Fruit fly (Drosophila melanogaster) whole organism, embryonic: ENCODE data around the gene MTF-1.

Experiments used
- Aef1 ChIP-seq: fragments of 200-800 bp; sonication (Bioruptor generic); IDR thresholded peaks from 3 replicates; pipeline ENCODE4 v1.3.6; 2022; ENCODE audit warnings: missing biosample characterization, missing genetic modification characterization
- CG11085 ChIP-seq: fragments of 200-800 bp; sonication (Bioruptor generic); IDR thresholded peaks from 2 replicates; pipeline ENCODE4 v1.3.6; 2022; ENCODE audit warnings: missing biosample characterization, missing genetic modification characterization
- CG11247 ChIP-seq: fragments of 200-800 bp; sonication (Bioruptor generic); IDR thresholded peaks from 2 replicates; pipeline ENCODE4 v1.3.6; 2022; ENCODE audit warnings: missing biosample characterization, missing genetic modification characterization
- CG11695 ChIP-seq: fragments of 200-800 bp; sonication (Bioruptor generic); IDR thresholded peaks from 3 replicates; pipeline ENCODE4 v1.3.6; 2022; ENCODE audit warnings: missing biosample characterization, missing genetic modification characterization
- CG12299 ChIP-seq: fragments of 200-800 bp; sonication (Bioruptor generic); optimal IDR thresholded peaks from 2 replicates; lab custom pipeline; 2018; ENCODE audit warnings: missing biosample characterization, mild to moderate bottlenecking, missing genetic modification characterization
- CG12391 ChIP-seq: fragments of 200-800 bp; sonication (Bioruptor generic); optimal IDR thresholded peaks from 3 replicates; lab custom pipeline; 2018; ENCODE audit warnings: missing biosample characterization, mild to moderate bottlenecking, missing genetic modification characterization, moderate library complexity
- CG13123 ChIP-seq: fragments of 200-800 bp; sonication (Bioruptor generic); optimal IDR thresholded peaks from 2 replicates; lab custom pipeline; 2016; ENCODE audit warnings: missing biosample characterization, missing genetic modification characterization
- CG14441 ChIP-seq: fragments of 200-800 bp; sonication (Bioruptor generic); IDR thresholded peaks from 2 replicates; pipeline ENCODE4 v1.3.6; 2022; ENCODE audit warnings: missing biosample characterization, missing genetic modification characterization
- CG1602 ChIP-seq: fragments of 200-800 bp; sonication (Bioruptor generic); optimal IDR thresholded peaks from 3 replicates; lab custom pipeline; 2016; ENCODE audit warnings: missing biosample characterization, missing genetic modification characterization
- CG3726 ChIP-seq: fragments of 200-800 bp; sonication (Bioruptor generic); IDR thresholded peaks from 3 replicates; pipeline ENCODE4, ENCODE4 v1.3.6; 2022; ENCODE audit warnings: missing biosample characterization, missing genetic modification characterization
- CG6791 ChIP-seq: fragments of 200-800 bp; sonication (Bioruptor generic); IDR thresholded peaks from 3 replicates; pipeline ENCODE4 v1.3.6; 2022; ENCODE audit warnings: missing biosample characterization, missing genetic modification characterization; ENCODE audit not compliant: partially characterized antibody
- CG7928 ChIP-seq: fragments of 200-800 bp; sonication (Bioruptor generic); optimal IDR thresholded peaks from 2 replicates; lab custom pipeline; 2017; ENCODE audit warnings: missing biosample characterization, mild to moderate bottlenecking, missing genetic modification characterization
- CG8388 ChIP-seq: fragments of 200-800 bp; sonication (Bioruptor generic); optimal IDR thresholded peaks from 2 replicates; lab custom pipeline; 2019; ENCODE audit warnings: missing biosample characterization, mild to moderate bottlenecking, missing genetic modification characterization, moderate library complexity
- CG8765 ChIP-seq: fragments of 200-800 bp; sonication (Bioruptor generic); IDR thresholded peaks from 2 replicates; pipeline ENCODE4 v1.3.6; 2022; ENCODE audit warnings: missing biosample characterization, missing genetic modification characterization
- CG9932 ChIP-seq: fragments of 200-800 bp; sonication (Bioruptor generic); IDR thresholded peaks from 2 replicates; pipeline ENCODE4 v1.3.6; 2022; ENCODE audit warnings: missing biosample characterization, missing genetic modification characterization
- Chrac-16 ChIP-seq: fragments of 200-800 bp; sonication (Bioruptor generic); optimal IDR thresholded peaks from 3 replicates; lab custom pipeline; 2016; ENCODE audit warnings: missing biosample characterization, missing genetic modification characterization
- Dbx ChIP-seq: fragments of 200-800 bp; sonication (Bioruptor generic); IDR thresholded peaks from 3 replicates; pipeline ENCODE4 v1.3.6; 2022; ENCODE audit warnings: missing biosample characterization, missing genetic modification characterization
- Deaf1 ChIP-seq: fragments of 200-800 bp; optimal IDR thresholded peaks from 3 replicates; lab custom pipeline; 2019; ENCODE audit warnings: missing biosample characterization, mild to moderate bottlenecking, missing genetic modification characterization, moderate library complexity
- Dp ChIP-seq: fragments of 200-800 bp; sonication (Bioruptor generic); optimal IDR thresholded peaks from 2 replicates; lab custom pipeline; 2018; ENCODE audit warnings: missing biosample characterization, mild to moderate bottlenecking, missing genetic modification characterization, moderate library complexity
- Fer3 ChIP-seq: fragments of 200-800 bp; sonication (Bioruptor generic); optimal IDR thresholded peaks from 2 replicates; lab custom pipeline; 2018; ENCODE audit warnings: missing biosample characterization, mild to moderate bottlenecking, missing genetic modification characterization, moderate library complexity
- H2.0 ChIP-seq: fragments of 200-800 bp; sonication (Bioruptor generic); IDR thresholded peaks from 2 replicates; pipeline ENCODE4 v1.3.6; 2022; ENCODE audit warnings: missing biosample characterization, missing genetic modification characterization
- Hr3 ChIP-seq: fragments of 200-800 bp; sonication (Bioruptor generic); optimal IDR thresholded peaks from 3 replicates; lab custom pipeline; 2016; ENCODE audit warnings: missing biosample characterization, missing genetic modification characterization
- Jarid2 ChIP-seq: fragments of 200-800 bp; sonication (Bioruptor generic); optimal IDR thresholded peaks from 3 replicates; lab custom pipeline; 2017; ENCODE audit warnings: mild to moderate bottlenecking, missing biosample characterization, missing genetic modification reagents, missing genetic modification characterization
- Oli ChIP-seq: fragments of 200-800 bp; sonication (Bioruptor generic); optimal IDR thresholded peaks from 2 replicates; lab custom pipeline; 2018; ENCODE audit warnings: missing biosample characterization, mild to moderate bottlenecking, missing genetic modification characterization, moderate library complexity
- Opbp ChIP-seq: fragments of 200-800 bp; sonication (Bioruptor generic); IDR thresholded peaks from 3 replicates; pipeline ENCODE4 v1.3.6; 2022; ENCODE audit warnings: missing biosample characterization, missing genetic modification characterization; ENCODE audit not compliant: partially characterized antibody
- Pdp1 ChIP-seq, 2 experiments: fragments of 200-800 bp; sonication (Bioruptor generic); optimal IDR thresholded peaks; 3 replicates each; lab custom pipeline; 2016; ENCODE audit warnings: missing biosample characterization in 2 of 2, missing genetic modification characterization in 2 of 2, mild to moderate bottlenecking in 1 of 2, moderate library complexity in 1 of 2
- TFAM ChIP-seq: fragments of 200-800 bp; sonication (Bioruptor generic); optimal IDR thresholded peaks from 2 replicates; lab custom pipeline; 2017; ENCODE audit warnings: missing biosample characterization, missing genetic modification characterization, inconsistent platforms
- Xrp1 ChIP-seq: fragments of 200-800 bp; sonication (Bioruptor generic); IDR thresholded peaks from 2 replicates; pipeline ENCODE4 v1.3.6; 2022; ENCODE audit warnings: missing biosample characterization, missing genetic modification characterization
- aop ChIP-seq: fragments of 200-800 bp; sonication (Bioruptor generic); IDR thresholded peaks from 2 replicates; pipeline ENCODE4 v1.3.6; 2022; ENCODE audit warnings: missing biosample characterization, missing genetic modification characterization
- bcd ChIP-seq: fragments of 200-800 bp; sonication (Bioruptor generic); optimal IDR thresholded peaks from 2 replicates; lab custom pipeline; 2017; ENCODE audit warnings: missing biosample characterization, mild to moderate bottlenecking, missing genetic modification characterization
- btn ChIP-seq: fragments of 200-800 bp; sonication (Bioruptor generic); optimal IDR thresholded peaks from 2 replicates; lab custom pipeline; 2016; ENCODE audit warnings: missing biosample characterization, missing genetic modification characterization
- chm ChIP-seq: fragments of 200-800 bp; sonication (Bioruptor generic); IDR thresholded peaks from 2 replicates; pipeline ENCODE4 v1.3.6; 2022; ENCODE audit warnings: missing biosample characterization, missing genetic modification characterization
- dysf ChIP-seq: fragments of 200-800 bp; sonication (Bioruptor generic); IDR thresholded peaks from 3 replicates; pipeline ENCODE4 v1.3.6; 2022; ENCODE audit warnings: missing biosample characterization, missing genetic modification characterization
- grn ChIP-seq: fragments of 200-800 bp; sonication (Bioruptor generic); optimal IDR thresholded peaks from 3 replicates; lab custom pipeline; 2017; ENCODE audit warnings: missing biosample characterization, missing genetic modification characterization
- hth ChIP-seq: fragments of >200 bp; optimal IDR thresholded peaks from 2 replicates; lab custom pipeline; 2017; ENCODE audit warnings: inconsistent platforms
- klu ChIP-seq: fragments of 200-800 bp; sonication (Bioruptor generic); IDR thresholded peaks from 2 replicates; pipeline ENCODE4 v1.3.6; 2022; ENCODE audit warnings: missing biosample characterization, missing genetic modification characterization
- knrl ChIP-seq: fragments of 200-800 bp; sonication (Bioruptor generic); IDR thresholded peaks from 3 replicates; pipeline ENCODE4 v1.3.6; 2022; ENCODE audit warnings: missing biosample characterization, missing genetic modification characterization; ENCODE audit not compliant: partially characterized antibody
- lmd ChIP-seq: fragments of 200-800 bp; sonication (Bioruptor generic); IDR thresholded peaks from 2 replicates; pipeline ENCODE4 v1.3.6; 2022; ENCODE audit warnings: missing biosample characterization, missing genetic modification characterization
- luna ChIP-seq: fragments of 200-800 bp; sonication (Bioruptor generic); optimal IDR thresholded peaks from 2 replicates; lab custom pipeline; 2016; ENCODE audit warnings: missing biosample characterization, missing genetic modification characterization
- mirr ChIP-seq: fragments of 200-800 bp; sonication (Bioruptor generic); optimal IDR thresholded peaks from 3 replicates; lab custom pipeline; 2018; ENCODE audit warnings: missing biosample characterization, mild to moderate bottlenecking, missing genetic modification characterization
- p53 ChIP-seq: fragments of 200-800 bp; sonication (Bioruptor generic); optimal IDR thresholded peaks from 2 replicates; lab custom pipeline; 2016; ENCODE audit warnings: missing biosample characterization, missing genetic modification characterization
- ranshi ChIP-seq: fragments of 200-800 bp; sonication (Bioruptor generic); IDR thresholded peaks from 2 replicates; pipeline ENCODE4 v1.3.6; 2022; ENCODE audit warnings: missing biosample characterization, missing genetic modification characterization
- ro ChIP-seq: fragments of 200-800 bp; sonication (Bioruptor generic); IDR thresholded peaks from 2 replicates; pipeline ENCODE4 v1.3.6; 2022; ENCODE audit warnings: missing biosample characterization, missing genetic modification characterization
- sens ChIP-seq: fragments of 200-800 bp; sonication (Bioruptor generic); peaks from one replicate; lab custom pipeline; 2016; ENCODE audit warnings: missing biosample characterization, missing genetic modification characterization
- sima ChIP-seq: fragments of 200-800 bp; sonication (Bioruptor generic); optimal IDR thresholded peaks from 2 replicates; lab custom pipeline; 2016; ENCODE audit warnings: missing biosample characterization, missing genetic modification characterization
- slou ChIP-seq: fragments of 200-800 bp; sonication (Bioruptor generic); optimal IDR thresholded peaks from 3 replicates; lab custom pipeline; 2016; ENCODE audit warnings: missing biosample characterization, missing genetic modification characterization
- ssp ChIP-seq: fragments of 200-800 bp; sonication (Bioruptor generic); IDR thresholded peaks from 2 replicates; pipeline ENCODE4 v1.3.6; 2022; ENCODE audit warnings: missing biosample characterization, missing genetic modification characterization
- stc ChIP-seq: fragments of 200-800 bp; sonication (Bioruptor generic); IDR thresholded peaks from 2 replicates; pipeline ENCODE4 v1.3.6; 2022; ENCODE audit warnings: missing biosample characterization, missing genetic modification characterization
- tap ChIP-seq: fragments of 200-800 bp; optimal IDR thresholded peaks from 3 replicates; lab custom pipeline; 2019; ENCODE audit warnings: missing biosample characterization, mild to moderate bottlenecking, missing genetic modification characterization, moderate library complexity
- tio ChIP-seq: fragments of 200-800 bp; sonication (Bioruptor generic); optimal IDR thresholded peaks from 2 replicates; lab custom pipeline; 2017; ENCODE audit warnings: missing biosample characterization, missing genetic modification characterization, inconsistent platforms
- trem ChIP-seq: fragments of 200-800 bp; optimal IDR thresholded peaks from 3 replicates; lab custom pipeline; 2019; ENCODE audit warnings: missing biosample characterization, mild to moderate bottlenecking, missing genetic modification characterization, moderate library complexity
- tup ChIP-seq: fragments of 200-800 bp; sonication (Bioruptor generic); optimal IDR thresholded peaks from 2 replicates; lab custom pipeline; 2016; ENCODE audit warnings: missing biosample characterization, mild to moderate bottlenecking, missing genetic modification characterization, moderate library complexity
- zfh2 ChIP-seq: fragments of 200-800 bp; sonication (Bioruptor generic); optimal IDR thresholded peaks from 2 replicates; lab custom pipeline; 2016; ENCODE audit warnings: missing biosample characterization, missing genetic modification characterization

MTF-1 gene

dm6 chr3L:9397156-9397555 is 33.0 kb upstream of the MTF-1 start (continued):
- TF ChIP-seq TFAM (GFP tag; lab: Kevin White, UChicago) (peak; percentile 33), lmd (no peak), Xrp1 (GFP tag; lab: Robert Waterston, UW) (peak; percentile 66), slou (GFP tag; lab: Kevin White, UChicago) (no peak), CG1602 (no peak), Dbx (GFP tag; lab: Robert Waterston, UW) (peak; percentile 83; the same call in 2 of the 3 replicates), hth (no peak), Pdp1 (GFP tag; optimal IDR thresholded peaks at IDR 0.05; lab: Kevin White, UChicago) (peak; percentile 17 to 24), ssp (GFP tag; lab: Robert Waterston, UW) (no peak), CG6791 (no peak), Opbp (GFP tag; lab: Robert Waterston, UW) (no peak), sens (GFP tag; lab: Kevin White, UChicago) (peak; percentile 52), CG3726 (peak; percentile 5; the same call in 1 of the 3 replicates), zfh2 (GFP tag; lab: Kevin White, UChicago) (peak; percentile 16), knrl (no peak), Fer3 (tag; lab: Kevin White, UChicago) (peak; percentile 84), p53 (GFP tag; lab: Kevin White, UChicago) (no peak), Dp (GFP tag; lab: Kevin White, UChicago) (no peak), ro (GFP tag; lab: Robert Waterston, UW) (no peak), CG8765 (GFP tag; lab: Robert Waterston, UW) (no peak), CG8388 (GFP tag; lab: Kevin White, UChicago) (peak; percentile 70), CG11695 (GFP tag; lab: Robert Waterston, UW) (peak; percentile 59; the same call in 2 of the 3 replicates), luna (peak; percentile 82), trem (peak; percentile 13), Aef1 (GFP tag; lab: Robert Waterston, UW) (no peak), CG7928 (peak; percentile 43), btn (GFP tag; lab: Kevin White, UChicago) (no peak), CG11085 (GFP tag; lab: Robert Waterston, UW) (no peak), mirr (peak; percentile 92), H2.0 (GFP tag; lab: Robert Waterston, UW) (no peak), tup (peak; percentile 36), ranshi (GFP tag; lab: Robert Waterston, UW) (peak; percentile 51; the same call in 1 of the 2 replicates), Jarid2 (GFP tag; lab: Kevin White, UChicago) (peak; percentile 50), CG11247 (GFP tag; lab: Robert Waterston, UW) (no peak), Chrac-16 (GFP tag; lab: Kevin White, UChicago) (no peak), CG12391 (tag; lab: Kevin White, UChicago) (peak; percentile 6), CG13123 (GFP tag; lab: Kevin White, UChicago) (no peak), klu (GFP tag; lab: Robert Waterston, UW) (no peak), aop (GFP tag; lab: Robert Waterston, UW) (no peak), grn (GFP tag; lab: Kevin White, UChicago) (peak; percentile 94), chm (peak; percentile 56), tap (tag; lab: Kevin White, UChicago) (peak; percentile 55), Hr3 (no peak), sima (no peak), Deaf1 (tag; lab: Kevin White, UChicago) (peak; percentile 2), dysf (GFP tag; lab: Robert Waterston, UW) (peak; percentile 5; the same call in 1 of the 3 replicates), bcd (peak; percentile 65), stc (GFP tag; lab: Robert Waterston, UW) (peak; percentile 53; the same call in 1 of the 2 replicates), CG14441 (peak; percentile 33; the same call in 1 of the 2 replicates), Oli (no peak), CG9932 (no peak), CG12299 (tag; lab: Kevin White, UChicago) (peak; percentile 80), tio (GFP tag; lab: Kevin White, UChicago) (no peak)
